Worm (Caenorhabditis elegans): Measurements from ENCODE around the gene mdt-30.

Gene mdt-30

DNA sequence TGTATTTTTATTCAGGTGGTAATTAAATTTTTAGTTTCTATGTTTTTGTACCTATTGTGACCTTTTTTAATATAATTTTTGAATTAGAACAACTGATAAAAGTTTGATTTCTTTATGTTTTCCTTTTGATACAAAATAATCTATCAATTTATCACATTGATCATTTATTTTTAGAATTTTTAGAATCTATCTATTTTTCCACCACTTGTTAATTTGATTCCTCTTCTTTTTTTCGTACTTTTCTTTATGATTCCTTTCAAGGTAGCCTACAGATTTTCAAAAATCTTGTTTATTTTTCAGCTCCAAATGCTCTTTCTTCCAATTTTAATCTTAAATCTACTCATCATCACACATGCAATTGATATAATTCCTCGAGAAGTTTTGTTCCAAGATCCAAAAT is 10.1 kb upstream of the mdt-30 start, which contains the start of gene dpf-6:
dpf-6 (plus strand) TSS at position 301 of the 400 bp plus-strand sequence.
- no peak for TF ChIP-seq mep-1 (tag; optimal IDR thresholded peaks at IDR 0.05)
- no peak for TF ChIP-seq ces-1 (GFP tag; optimal IDR thresholded peaks at IDR 0.05)
- no peak for TF ChIP-seq nhr-90 (tag; optimal IDR thresholded peaks at IDR 0.05; ENCODE audit: poor library complexity)
- no peak for TF ChIP-seq jun-1 (tag; optimal IDR thresholded peaks at IDR 0.05)
- TF ChIP-seq ceh-90 (tag; optimal IDR thresholded peaks at IDR 0.05), result no peak
- TF ChIP-seq sptf-1 (tag; optimal IDR thresholded peaks at IDR 0.05), result no peak
- no peak for TF ChIP-seq ceh-8 (GFP tag; optimal IDR thresholded peaks at IDR 0.05)
- TF ChIP-seq nhr-84 (tag; optimal IDR thresholded peaks at IDR 0.05), result no peak

DNA sequence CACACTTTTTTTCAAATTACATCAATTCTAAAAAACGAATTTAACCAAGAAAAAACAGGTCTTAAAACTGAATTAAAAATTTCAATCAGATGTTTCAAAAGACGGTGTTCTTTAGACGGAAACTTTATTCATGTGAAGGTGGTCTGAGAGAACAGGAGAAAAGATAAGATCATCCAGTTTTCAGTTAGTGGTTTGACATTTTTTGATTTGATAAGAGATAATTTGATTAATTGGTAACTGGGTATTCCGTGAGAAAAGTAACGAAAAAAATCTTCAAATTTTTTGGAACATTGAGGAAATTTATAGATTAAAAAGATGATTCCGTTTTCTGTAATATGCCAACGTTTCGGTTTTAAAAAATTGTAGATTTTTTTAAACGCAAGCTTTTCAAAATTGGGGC is 8.7 kb upstream of the mdt-30 start:
- TF ChIP-seq irx-1 (tag; optimal IDR thresholded peaks at IDR 0.05) (no peak), blmp-1 (tag; optimal IDR thresholded peaks at IDR 0.05) (peak; percentile 35), nhr-90 (tag; optimal IDR thresholded peaks at IDR 0.05; ENCODE audit: poor library complexity) (no peak), fkh-10 (GFP tag; optimal IDR thresholded peaks at IDR 0.05) (no peak), elt-3 (tag; optimal IDR thresholded peaks at IDR 0.05) (peak in 4 of 6 experiments; percentile 1 to 80 (median 54)), xbp-1 (tag; optimal IDR thresholded peaks at IDR 0.05) (no peak), efl-1 (optimal IDR thresholded peaks at IDR 0.05) (no peak), efl-1 (GFP tag; optimal IDR thresholded peaks at IDR 0.05 in 1 of 2) (peak in 1 of 2 experiments; percentile 63), C16A3.4 (tag; optimal IDR thresholded peaks at IDR 0.05) (no peak), nhr-85 (tag) (peak; percentile 50), ceh-63 (GFP tag; optimal IDR thresholded peaks at IDR 0.05) (no peak)

DNA sequence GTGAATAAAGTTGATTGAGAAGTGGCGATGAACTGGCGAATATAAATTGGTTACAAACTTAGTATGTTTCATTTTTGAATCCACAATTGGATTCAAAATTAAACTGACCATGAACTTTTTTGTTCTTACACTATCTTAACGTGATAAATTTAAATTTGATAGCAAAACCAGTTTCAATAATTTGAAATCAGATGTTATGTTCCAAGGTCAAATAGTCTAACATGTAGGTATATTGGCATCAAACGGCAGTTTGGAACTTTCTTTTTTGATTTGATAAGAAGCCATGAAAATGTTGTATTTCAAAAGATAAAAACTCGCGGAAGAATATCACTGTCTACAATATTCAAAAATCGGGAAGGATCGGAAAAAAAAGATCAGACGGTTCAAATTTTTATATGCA is 8.2 kb upstream of the mdt-30 start:
- TF ChIP-seq lin-14 (GFP tag; optimal IDR thresholded peaks at IDR 0.05) (peak; percentile 21), lin-35 (GFP tag; optimal IDR thresholded peaks at IDR 0.05) (no peak), mef-2 (tag; optimal IDR thresholded peaks at IDR 0.05) (no peak), aly-2 (tag; optimal IDR thresholded peaks at IDR 0.05) (no peak), nhr-85 (tag) (peak; percentile 78), lin-13 (GFP tag; optimal IDR thresholded peaks at IDR 0.05) (no peak), grh-1 (GFP tag; IDR thresholded peaks at IDR 0.05) (peak; percentile 62), elt-3 (tag; optimal IDR thresholded peaks at IDR 0.05) (peak in 3 of 6 experiments; percentile 28 to 88 (median 64)), pag-3 (tag; optimal IDR thresholded peaks at IDR 0.05; ENCODE audit: borderline replicate concordance, insufficient read depth) (no peak), lsy-2 (tag; optimal IDR thresholded peaks at IDR 0.05) (peak in 1 of 2 experiments; percentile 16), mep-1 (tag; optimal IDR thresholded peaks at IDR 0.05) (no peak), blmp-1 (tag; optimal IDR thresholded peaks at IDR 0.05) (peak; percentile 53), egl-13 (tag; optimal IDR thresholded peaks at IDR 0.05) (no peak), lir-3 (tag; optimal IDR thresholded peaks at IDR 0.05; ENCODE audit: poor library complexity) (no peak)

DNA sequence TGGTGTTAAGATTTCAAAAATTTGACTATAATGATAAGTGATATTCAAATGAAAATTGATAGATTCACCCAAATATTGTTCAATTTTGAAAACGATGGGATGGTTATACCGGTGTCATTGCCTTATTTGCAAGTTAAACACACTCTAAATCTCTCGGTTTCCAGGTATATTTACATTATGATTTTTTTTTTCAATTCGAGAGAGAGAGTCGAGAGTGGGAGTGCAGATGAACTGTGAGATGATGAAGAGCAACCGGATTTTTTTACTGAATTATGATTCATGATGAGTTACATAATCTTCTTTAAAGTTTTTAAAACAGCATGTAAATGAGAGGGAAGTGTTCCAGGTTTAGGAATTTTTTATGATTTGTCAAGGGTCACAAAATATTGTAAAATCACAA is 5.7 kb upstream of the mdt-30 start, which contains the start of gene F44B9.10:
F44B9.10 (minus strand) TSS at position 101 of the 400 bp plus-strand sequence.
- TF ChIP-seq unc-130 (tag; optimal IDR thresholded peaks at IDR 0.05) (no peak), ama-1 (optimal IDR thresholded peaks at IDR 0.05) (no peak), nhr-76 (tag; optimal IDR thresholded peaks at IDR 0.05) (no peak), sptf-1 (tag; optimal IDR thresholded peaks at IDR 0.05) (no peak)

DNA sequence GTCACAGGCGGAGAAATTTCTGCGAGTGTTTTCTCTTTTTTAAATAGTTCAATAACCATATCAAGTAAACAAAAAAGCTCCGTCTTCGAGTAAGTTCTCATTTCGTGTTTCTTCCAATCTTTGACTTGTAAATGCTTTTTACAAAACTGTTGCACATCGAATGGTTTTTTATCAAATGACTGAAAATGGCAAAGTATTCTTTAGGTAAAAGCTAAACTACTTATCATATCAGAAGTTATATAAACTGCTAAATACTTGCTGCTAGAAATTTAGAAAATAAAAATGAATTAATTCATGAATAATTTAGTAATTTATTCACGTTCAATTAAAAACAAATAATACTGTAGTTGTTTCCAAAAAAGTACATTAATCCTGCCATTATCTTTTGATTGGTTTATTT is 3.1 kb upstream of the mdt-30 start, which contains the start of gene F44B9.9:
F44B9.9 (minus strand) TSS at position 101 of the 400 bp plus-strand sequence.
- TF ChIP-seq mdl-1 (tag; optimal IDR thresholded peaks at IDR 0.05) (no peak), pqm-1 (tag; optimal IDR thresholded peaks at IDR 0.05) (no peak), pax-3 (tag; optimal IDR thresholded peaks at IDR 0.05) (no peak), ceh-63 (GFP tag; optimal IDR thresholded peaks at IDR 0.05) (no peak), xbp-1 (tag; optimal IDR thresholded peaks at IDR 0.05) (no peak), efl-1 (optimal IDR thresholded peaks at IDR 0.05) (no peak), efl-1 (GFP tag; optimal IDR thresholded peaks at IDR 0.05 in 1 of 2) (no peak), lin-39 (tag; optimal IDR thresholded peaks at IDR 0.05) (no peak), sup-37 (GFP tag; optimal IDR thresholded peaks at IDR 0.05) (no peak), lin-15B (tag; optimal IDR thresholded peaks at IDR 0.05) (no peak), unc-30 (tag; optimal IDR thresholded peaks at IDR 0.05) (no peak), alr-1 (tag; optimal IDR thresholded peaks at IDR 0.05; ENCODE audit: borderline replicate concordance) (no peak), Y116A8C.19 (tag; optimal IDR thresholded peaks at IDR 0.05; ENCODE audit: borderline replicate concordance) (no peak), tbx-2 (tag; optimal IDR thresholded peaks at IDR 0.05) (no peak)

Data from whole organism, L1 larva.